Worm (Caenorhabditis elegans) whole organism, mixed stage, embryonic: ENCODE measurements around the gene tsen-2.

Experiments
- elt-1 ChIP-seq: sonication (generic microtip); optimal IDR thresholded peaks from 2 replicates; lab custom pipeline; 2017; ENCODE audit warnings: missing genetic modification characterization, mild to moderate bottlenecking, missing compliant biosample characterization, antibody characterized with exemption, moderate library complexity, borderline replicate concordance; ENCODE audit not compliant: insufficient read depth
- lin-13 ChIP-seq: fragments of 150-350 bp; optimal IDR thresholded peaks from 2 replicates; lab custom pipeline; 2014; ENCODE audit warnings: missing biosample characterization, missing genetic modification characterization
- nhr-28 ChIP-seq: fragments of 150-350 bp; optimal IDR thresholded peaks from 2 replicates; lab custom pipeline; 2014; ENCODE audit warnings: missing biosample characterization, missing genetic modification characterization
- snpc-4 ChIP-seq: fragments of 150-350 bp; optimal IDR thresholded peaks from 2 replicates; lab custom pipeline; 2014; ENCODE audit warnings: missing biosample characterization, missing genetic modification characterization
- sptf-1 ChIP-seq: sonication (generic microtip); optimal IDR thresholded peaks from 2 replicates; lab custom pipeline; 2017; ENCODE audit warnings: mild to moderate bottlenecking, missing genetic modification characterization, moderate library complexity, missing compliant biosample characterization
- unc-39 ChIP-seq: fragments of 150-350 bp; optimal IDR thresholded peaks from 2 replicates; lab custom pipeline; 2014; ENCODE audit warnings: missing biosample characterization, missing genetic modification characterization
- unc-62 ChIP-seq: fragments of 150-350 bp; optimal IDR thresholded peaks from 2 replicates; lab custom pipeline; 2014; ENCODE audit warnings: missing biosample characterization, missing genetic modification reagents, missing genetic modification characterization

ce11 chrIII:11902782-11903181 is 4.7 kb upstream of the tsen-2 start:
- TF ChIP-seq lin-13 (tag; lab: Kevin White, UChicago) (no peak), unc-39 (tag; lab: Kevin White, UChicago) (no peak), nhr-28 (tag; lab: Kevin White, UChicago) (no peak), snpc-4 (no peak), sptf-1 (tag; lab: Kevin White, UChicago) (no peak), unc-62 (no peak), elt-1 (tag; lab: Kevin White, UChicago) (no peak)
